Fruit fly (Drosophila melanogaster): ENCODE measurements around the gene CG33689.

dm6 chr3L:16173818-16174601 lies 26.0 kb upstream of the CG33689 start:
- no peak for TF ChIP-seq eyg (GFP tag; optimal IDR thresholded peaks at IDR 0.05)
- TF ChIP-seq CG2889 (GFP tag; IDR thresholded peaks at IDR 0.05): no peak
- no peak for TF ChIP-seq CG10274 (GFP tag; optimal IDR thresholded peaks at IDR 0.05)
- no peak for TF ChIP-seq CG17385 (GFP tag; optimal IDR thresholded peaks at IDR 0.05)
- no peak for TF ChIP-seq Xbp1 (GFP tag; optimal IDR thresholded peaks at IDR 0.05)
- no peak for TF ChIP-seq MTF-1 (GFP tag; optimal IDR thresholded peaks at IDR 0.05; ENCODE audit: borderline replicate concordance)
- no peak for TF ChIP-seq CG8388 (GFP tag; optimal IDR thresholded peaks at IDR 0.05)
- no peak for TF ChIP-seq Xrp1 (GFP tag; IDR thresholded peaks at IDR 0.05)
- TF ChIP-seq otp (GFP tag; IDR thresholded peaks at IDR 0.05): no peak
